Worm (Caenorhabditis elegans): ENCODE results near the gene prx-2.

The prx-2 gene

ce11 chrIV:11665010-11665409, 21.1 kb downstream of the prx-2 start, which contains the start of gene ZK809.9:
Gene ZK809.9, plus strand, starts transcription at chrIV:11665310.
- TF ChIP-seq nhr-6 (tag; optimal IDR thresholded peaks at IDR 0.05): no peak
- TF ChIP-seq ztf-11 (tag; optimal IDR thresholded peaks at IDR 0.05): no peak
- no peak for TF ChIP-seq zag-1 (tag; optimal IDR thresholded peaks at IDR 0.05)
- TF ChIP-seq ceh-16 (tag; optimal IDR thresholded peaks at IDR 0.05): no peak
- no peak for TF ChIP-seq gmeb-1 (tag; optimal IDR thresholded peaks at IDR 0.05)
- no peak for TF ChIP-seq unc-62 (GFP tag; optimal IDR thresholded peaks at IDR 0.05)
- no peak for TF ChIP-seq fos-1 (tag; optimal IDR thresholded peaks at IDR 0.05)
- no peak for TF ChIP-seq lin-13 (GFP tag; optimal IDR thresholded peaks at IDR 0.05)
- no peak for TF ChIP-seq nhr-21 (tag; optimal IDR thresholded peaks at IDR 0.05)
- TF ChIP-seq unc-55 (GFP tag; optimal IDR thresholded peaks at IDR 0.05): no peak
- no peak for TF ChIP-seq crh-2 (tag; optimal IDR thresholded peaks at IDR 0.05)
- no peak for TF ChIP-seq sma-9 (GFP tag; optimal IDR thresholded peaks at IDR 0.05)
- no peak for TF ChIP-seq sma-9 (tag; optimal IDR thresholded peaks at IDR 0.05)
- no peak for TF ChIP-seq nhr-11 (tag; optimal IDR thresholded peaks at IDR 0.05)

ce11 chrIV:11668001-11668400, 24.1 kb downstream of the prx-2 start, which contains the start of gene atg-4.2:
Gene atg-4.2, plus strand, starts transcription at chrIV:11668024.
- no peak for TF ChIP-seq nhr-12 (tag; optimal IDR thresholded peaks at IDR 0.05)
- TF ChIP-seq unc-62 (GFP tag; optimal IDR thresholded peaks at IDR 0.05): no peak
- no peak for TF ChIP-seq crh-2 (tag; optimal IDR thresholded peaks at IDR 0.05)
- no peak for TF ChIP-seq egl-27 (tag; optimal IDR thresholded peaks at IDR 0.05)
- no peak for TF ChIP-seq zag-1 (tag; optimal IDR thresholded peaks at IDR 0.05)
- no peak for TF ChIP-seq C34F6.9 (tag; optimal IDR thresholded peaks at IDR 0.05)
- no peak for TF ChIP-seq nhr-21 (tag; optimal IDR thresholded peaks at IDR 0.05)
- TF ChIP-seq nhr-129 (tag; optimal IDR thresholded peaks at IDR 0.05): no peak
- no peak for TF ChIP-seq lin-13 (GFP tag; optimal IDR thresholded peaks at IDR 0.05)
- TF ChIP-seq gmeb-1 (tag; optimal IDR thresholded peaks at IDR 0.05): no peak
- TF ChIP-seq mdl-1 (tag; optimal IDR thresholded peaks at IDR 0.05): no peak
- no peak for TF ChIP-seq nhr-77 (tag; optimal IDR thresholded peaks at IDR 0.05)
- no peak for TF ChIP-seq nhr-25 (tag; optimal IDR thresholded peaks at IDR 0.05)
- no peak for TF ChIP-seq mab-5 (tag; optimal IDR thresholded peaks at IDR 0.05)
- TF ChIP-seq lsy-2 (tag; optimal IDR thresholded peaks at IDR 0.05): no peak
- TF ChIP-seq dmd-4 (tag; optimal IDR thresholded peaks at IDR 0.05): no peak
- no peak for TF ChIP-seq sem-4 (tag; optimal IDR thresholded peaks at IDR 0.05)
- no peak for TF ChIP-seq snpc-4 (tag; optimal IDR thresholded peaks at IDR 0.05)
- no peak for TF ChIP-seq skn-1 (tag; optimal IDR thresholded peaks at IDR 0.05)

ce11 chrIV:11673543-11673942, 29.6 kb downstream of the prx-2 start, which contains the start of gene inx-8:
Gene inx-8, plus strand, starts transcription at chrIV:11673843.
- no peak for TF ChIP-seq sem-4 (tag; optimal IDR thresholded peaks at IDR 0.05)
- no peak for TF ChIP-seq nhr-10 (tag; optimal IDR thresholded peaks at IDR 0.05)
- TF ChIP-seq skn-1 (tag; optimal IDR thresholded peaks at IDR 0.05): no peak
- TF ChIP-seq nhr-129 (tag; optimal IDR thresholded peaks at IDR 0.05): no peak
- TF ChIP-seq nhr-12 (tag; optimal IDR thresholded peaks at IDR 0.05): no peak
- TF ChIP-seq nhr-237 (tag; optimal IDR thresholded peaks at IDR 0.05): no peak
- no peak for TF ChIP-seq fos-1 (tag; optimal IDR thresholded peaks at IDR 0.05)
- TF ChIP-seq peb-1 (tag; optimal IDR thresholded peaks at IDR 0.05): no peak
- TF ChIP-seq ztf-1 (GFP tag; conservative IDR thresholded peaks at IDR 0.05): no peak
- TF ChIP-seq unc-39 (tag; optimal IDR thresholded peaks at IDR 0.05): no peak
- TF ChIP-seq ztf-4 (tag; optimal IDR thresholded peaks at IDR 0.05): no peak
- TF ChIP-seq nhr-23 (tag; optimal IDR thresholded peaks at IDR 0.05): no peak
- TF ChIP-seq nhr-6 (tag; optimal IDR thresholded peaks at IDR 0.05): no peak
- TF ChIP-seq zag-1 (tag; optimal IDR thresholded peaks at IDR 0.05): no peak
- TF ChIP-seq unc-62 (GFP tag; optimal IDR thresholded peaks at IDR 0.05): no peak
- TF ChIP-seq alr-1 (tag; optimal IDR thresholded peaks at IDR 0.05): no peak

ce11 chrIV:11676054-11676453, 32.1 kb downstream of the prx-2 start, which contains the start of gene inx-9:
Gene inx-9, plus strand, starts transcription at chrIV:11676354.
- no peak for TF ChIP-seq nhr-11 (tag; optimal IDR thresholded peaks at IDR 0.05)
- TF ChIP-seq sma-3 (GFP tag; optimal IDR thresholded peaks at IDR 0.05): no peak
- no peak for TF ChIP-seq zag-1 (tag; optimal IDR thresholded peaks at IDR 0.05)
- TF ChIP-seq ztf-11 (tag; optimal IDR thresholded peaks at IDR 0.05): no peak
- no peak for TF ChIP-seq nhr-25 (tag; optimal IDR thresholded peaks at IDR 0.05)
- TF ChIP-seq aly-2 (tag; optimal IDR thresholded peaks at IDR 0.05): no peak
- no peak for TF ChIP-seq nhr-21 (tag; optimal IDR thresholded peaks at IDR 0.05)
